Worm (Caenorhabditis elegans) whole organism, late embryonic: ENCODE measurements around the gene B0454.8.

ENCODE experiments used
- C08G9.2 ChIP-seq: sonication (generic microtip); optimal IDR thresholded peaks from 2 replicates; lab custom pipeline; 2016; ENCODE audit warnings: mild to moderate bottlenecking, missing genetic modification characterization, moderate library complexity, missing compliant biosample characterization
- K09A11.1 ChIP-seq: sonication (generic microtip); optimal IDR thresholded peaks from 2 replicates; lab custom pipeline; 2017; ENCODE audit warnings: antibody characterized with exemption, mild to moderate bottlenecking, missing genetic modification characterization, missing compliant biosample characterization; ENCODE audit not compliant: insufficient read depth
- Y22D7AL.16 ChIP-seq: sonication (generic microtip); optimal IDR thresholded peaks from 2 replicates; lab custom pipeline; 2016; ENCODE audit warnings: missing genetic modification characterization, missing compliant biosample characterization
- ama-1 ChIP-seq: fragments of 150-350 bp; optimal IDR thresholded peaks from 2 replicates; lab custom pipeline; 2014
- ceh-14 ChIP-seq: sonication (generic microtip); optimal IDR thresholded peaks from 2 replicates; lab custom pipeline; 2016; ENCODE audit warnings: missing genotype, missing genetic modification characterization, missing compliant biosample characterization
- ceh-19 ChIP-seq: fragments of 200-800 bp; sonication (Bioruptor generic); optimal IDR thresholded peaks from 2 replicates; lab custom pipeline; 2018; ENCODE audit warnings: mild to moderate bottlenecking, missing genetic modification characterization, missing compliant biosample characterization
- ceh-2 ChIP-seq: sonication (generic microtip); optimal IDR thresholded peaks from 2 replicates; lab custom pipeline; 2016; ENCODE audit warnings: missing genotype, missing genetic modification characterization, missing compliant biosample characterization
- ceh-24 ChIP-seq: sonication (generic microtip); optimal IDR thresholded peaks from 2 replicates; lab custom pipeline; 2016; ENCODE audit warnings: mild to moderate bottlenecking, missing genetic modification characterization, missing compliant biosample characterization
- ceh-30 ChIP-seq: fragments of 150-350 bp; optimal IDR thresholded peaks from 2 replicates; lab custom pipeline; 2014; ENCODE audit warnings: missing biosample characterization, missing genetic modification characterization
- ceh-31 ChIP-seq: sonication (generic microtip); optimal IDR thresholded peaks from 2 replicates; lab custom pipeline; 2016; ENCODE audit warnings: missing genetic modification characterization, missing compliant biosample characterization
- elt-2 ChIP-seq: sonication (generic microtip); optimal IDR thresholded peaks from 2 replicates; lab custom pipeline; 2016; ENCODE audit warnings: missing genetic modification reagents, missing genetic modification characterization, missing compliant biosample characterization
- eyg-1 ChIP-seq: sonication (generic microtip); optimal IDR thresholded peaks from 2 replicates; lab custom pipeline; 2016; ENCODE audit warnings: missing genotype, missing genetic modification characterization, missing compliant biosample characterization
- fkh-10 ChIP-seq: fragments of 150-350 bp; optimal IDR thresholded peaks from 2 replicates; lab custom pipeline; 2014; ENCODE audit warnings: missing biosample characterization, missing genetic modification reagents, missing genetic modification characterization
- fkh-6 ChIP-seq: sonication (generic microtip); optimal IDR thresholded peaks from 2 replicates; lab custom pipeline; 2016; ENCODE audit warnings: missing genetic modification characterization, missing compliant biosample characterization
- gmeb-2 ChIP-seq: sonication (generic microtip); optimal IDR thresholded peaks from 2 replicates; lab custom pipeline; 2016; ENCODE audit warnings: missing genetic modification characterization, inconsistent platforms, missing compliant biosample characterization
- hlh-13 ChIP-seq: fragments of 200-800 bp; sonication (Bioruptor generic); optimal IDR thresholded peaks from 2 replicates; lab custom pipeline; 2018; ENCODE audit warnings: mild to moderate bottlenecking, missing genetic modification characterization, missing compliant biosample characterization
- hlh-6 ChIP-seq: sonication (generic microtip); optimal IDR thresholded peaks from 2 replicates; lab custom pipeline; 2016; ENCODE audit warnings: missing genotype, missing genetic modification characterization, missing compliant biosample characterization
- lim-6 ChIP-seq: sonication (generic microtip); optimal IDR thresholded peaks from 2 replicates; lab custom pipeline; 2016; ENCODE audit warnings: missing genetic modification characterization, missing compliant biosample characterization
- lin-11 ChIP-seq: fragments of 200-800 bp; sonication (Bioruptor generic); optimal IDR thresholded peaks from 2 replicates; lab custom pipeline; 2018; ENCODE audit warnings: mild to moderate bottlenecking, missing genetic modification characterization, missing compliant biosample characterization
- madf-2 ChIP-seq: sonication (generic microtip); optimal IDR thresholded peaks from 2 replicates; lab custom pipeline; 2017; ENCODE audit warnings: missing genetic modification characterization, missing compliant biosample characterization
- mec-3 ChIP-seq: sonication (generic microtip); optimal IDR thresholded peaks from 2 replicates; lab custom pipeline; 2016; ENCODE audit warnings: borderline replicate concordance, missing genetic modification characterization, missing compliant biosample characterization
- nhr-232 ChIP-seq: sonication (generic microtip); optimal IDR thresholded peaks from 2 replicates; lab custom pipeline; 2016; ENCODE audit warnings: missing genetic modification characterization, missing compliant biosample characterization
- npax-4 ChIP-seq: sonication (generic microtip); optimal IDR thresholded peaks from 2 replicates; lab custom pipeline; 2016; ENCODE audit warnings: missing genetic modification characterization, missing compliant biosample characterization
- odd-2 ChIP-seq: sonication (generic microtip); optimal IDR thresholded peaks from 2 replicates; lab custom pipeline; 2017; ENCODE audit warnings: antibody characterized with exemption, mild to moderate bottlenecking, missing genetic modification characterization, missing compliant biosample characterization
- pag-3 ChIP-seq: sonication (generic microtip); optimal IDR thresholded peaks from 2 replicates; lab custom pipeline; 2016; ENCODE audit warnings: missing compliant biosample characterization, missing genetic modification characterization, borderline replicate concordance
- pat-9 ChIP-seq: fragments of 200-800 bp; sonication (Bioruptor generic); optimal IDR thresholded peaks from 2 replicates; lab custom pipeline; 2018; ENCODE audit warnings: mild to moderate bottlenecking, missing genetic modification characterization, moderate library complexity, missing compliant biosample characterization
- pax-1 ChIP-seq: fragments of 150-350 bp; optimal IDR thresholded peaks from 2 replicates; lab custom pipeline; 2014; ENCODE audit warnings: missing biosample characterization, missing genetic modification characterization
- pha-2 ChIP-seq: sonication (generic microtip); optimal IDR thresholded peaks from 2 replicates; lab custom pipeline; 2017; ENCODE audit warnings: mild to moderate bottlenecking, missing genetic modification characterization, missing compliant biosample characterization
- pha-4 ChIP-seq: fragments of 150-350 bp; optimal IDR thresholded peaks from 2 replicates; lab custom pipeline; 2018; ENCODE audit warnings: missing biosample characterization, missing genetic modification reagents, missing genetic modification characterization
- pqm-1 ChIP-seq: sonication (generic microtip); optimal IDR thresholded peaks from 2 replicates; lab custom pipeline; 2016; ENCODE audit warnings: missing genetic modification characterization, missing compliant biosample characterization
- pros-1 ChIP-seq: fragments of 150-350 bp; optimal IDR thresholded peaks from 2 replicates; lab custom pipeline; 2014; ENCODE audit warnings: missing biosample characterization, missing genetic modification reagents, missing genetic modification characterization
- rnt-1 ChIP-seq: sonication (generic microtip); optimal IDR thresholded peaks from 2 replicates; lab custom pipeline; 2016; ENCODE audit warnings: missing genetic modification characterization, missing compliant biosample characterization
- sdc-2 ChIP-seq: sonication (generic microtip); optimal IDR thresholded peaks from 2 replicates; lab custom pipeline; 2016; ENCODE audit warnings: missing genotype, missing genetic modification characterization, missing compliant biosample characterization
- sox-2 ChIP-seq: fragments of 200-800 bp; sonication (Bioruptor generic); IDR thresholded peaks from 2 replicates; pipeline ENCODE4 v1.3.6; 2022; ENCODE audit warnings: missing genetic modification reagents, missing genetic modification characterization, missing compliant biosample characterization
- sox-4 ChIP-seq: sonication (generic microtip); optimal IDR thresholded peaks from 2 replicates; lab custom pipeline; 2017; ENCODE audit warnings: mild to moderate bottlenecking, missing genetic modification characterization, inconsistent platforms, missing compliant biosample characterization
- syd-9 ChIP-seq: sonication (generic microtip); optimal IDR thresholded peaks from 2 replicates; lab custom pipeline; 2016; ENCODE audit warnings: mild to moderate bottlenecking, missing genetic modification characterization, moderate library complexity, missing compliant biosample characterization
- tbx-2 ChIP-seq: sonication (generic microtip); optimal IDR thresholded peaks from 2 replicates; lab custom pipeline; 2016; ENCODE audit warnings: missing genetic modification characterization, missing compliant biosample characterization
- tbx-7 ChIP-seq: sonication (generic microtip); optimal IDR thresholded peaks from 2 replicates; lab custom pipeline; 2016; ENCODE audit warnings: missing genotype, missing genetic modification characterization, missing compliant biosample characterization
- unc-3 ChIP-seq, 2 experiments: fragments of 200-800 bp in 1 of 2; sonication (Bioruptor generic) in 1 of 2; sonication (generic microtip) in 1 of 2; conservative IDR thresholded peaks in 1 of 2; optimal IDR thresholded peaks in 1 of 2; 2 replicates each; pipeline versions ENCODE4 v1.3.6 to Lab custom; 2016 to 2022; ENCODE audit warnings: missing compliant biosample characterization in 2 of 2, missing genetic modification characterization in 2 of 2, missing genetic modification reagents in 1 of 2
- unc-42 ChIP-seq: sonication (generic microtip); optimal IDR thresholded peaks from 2 replicates; lab custom pipeline; 2016; ENCODE audit warnings: missing genotype, missing genetic modification characterization, missing compliant biosample characterization
- unc-55 ChIP-seq: sonication (generic microtip); optimal IDR thresholded peaks from 2 replicates; lab custom pipeline; 2017; ENCODE audit warnings: missing biosample characterization, missing genetic modification reagents, missing genetic modification characterization
- unc-86 ChIP-seq: sonication (generic microtip); optimal IDR thresholded peaks from 2 replicates; lab custom pipeline; 2016; ENCODE audit warnings: missing genetic modification characterization, missing compliant biosample characterization
- zip-5 ChIP-seq: sonication (generic microtip); optimal IDR thresholded peaks from 2 replicates; lab custom pipeline; 2016; ENCODE audit warnings: missing genetic modification characterization, missing compliant biosample characterization
- ztf-16 ChIP-seq: sonication (generic microtip); optimal IDR thresholded peaks from 2 replicates; lab custom pipeline; 2017; ENCODE audit warnings: missing genetic modification characterization, missing compliant biosample characterization

B0454.8 gene

DNA sequence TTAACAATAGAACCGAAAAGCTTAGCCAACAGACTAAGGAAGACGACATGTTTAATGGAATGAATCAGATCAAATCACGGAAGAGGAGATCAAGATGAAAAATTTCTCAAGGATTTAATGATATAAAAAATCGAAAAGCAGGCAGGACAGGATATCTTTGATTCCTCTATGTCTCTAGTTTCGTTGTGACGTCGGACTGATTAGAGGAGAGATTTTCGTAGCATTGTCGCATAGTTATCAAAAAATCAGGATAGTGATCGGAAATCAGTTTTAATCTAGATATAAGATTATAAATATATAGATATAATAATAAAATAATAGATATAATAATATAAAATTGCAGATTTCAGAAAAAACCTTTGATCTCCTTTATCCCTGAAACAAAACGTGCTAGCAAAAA, at the start of gene B0454.8:
Gene B0454.8, minus strand, starts transcription at position 101 of the 400 bp plus-strand sequence.
- no peak for TF ChIP-seq fkh-10 (GFP tag; lab: Kevin White, UChicago)
- TF ChIP-seq pha-4 (tag; lab: Kevin White, UChicago) = no peak
- no peak for TF ChIP-seq K09A11.1 (tag; lab: Kevin White, UChicago)
- TF ChIP-seq elt-2 (tag; lab: Kevin White, UChicago) = no peak
- TF ChIP-seq, all 69 proteins: peak for 0

DNA sequence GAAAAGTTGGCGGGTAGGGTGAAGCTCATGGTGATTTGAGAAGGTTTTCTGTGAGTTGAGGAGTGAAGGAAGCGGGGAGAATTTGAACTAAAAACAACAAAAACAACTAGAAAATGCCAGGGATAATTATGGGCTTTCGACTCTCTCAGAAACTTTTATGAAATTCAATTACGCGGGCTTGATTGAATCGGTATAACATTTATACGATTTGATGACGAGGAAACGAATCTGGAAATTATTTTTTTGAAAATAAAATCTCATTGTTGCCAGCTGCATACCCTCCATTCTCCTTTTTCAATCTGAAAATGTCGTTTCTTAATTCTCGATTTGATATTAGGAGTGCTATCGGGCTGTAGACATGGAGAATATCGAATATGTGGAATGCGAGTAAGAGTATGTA, 48.0 kb upstream of the B0454.8 start, which contains the start of gene srg-21:
Gene srg-21, minus strand, starts transcription at position 101 of the 400 bp plus-strand sequence.
- TF ChIP-seq madf-2 (tag; lab: Kevin White, UChicago) = no peak
- no peak for TF ChIP-seq pros-1

DNA sequence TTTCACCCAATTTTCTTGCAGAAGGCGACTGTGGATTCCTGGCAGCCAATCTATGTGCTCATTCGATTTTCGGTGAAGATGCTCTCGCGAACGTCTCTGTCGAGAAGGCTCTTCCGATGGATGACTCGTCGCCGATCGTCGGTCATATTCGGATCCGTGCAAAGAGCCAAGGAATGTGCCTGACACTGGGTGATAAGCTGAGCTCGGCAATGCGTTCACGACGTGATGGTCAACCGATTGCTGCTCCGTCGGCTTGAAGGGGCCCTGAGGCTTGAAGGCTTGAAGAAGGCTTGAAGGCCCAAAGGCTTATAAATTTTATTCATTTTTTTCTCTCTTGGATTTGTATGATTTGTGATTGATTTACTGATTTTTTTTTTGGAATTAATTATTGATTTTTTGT, 43.9 kb upstream of the B0454.8 start:
- TF ChIP-seq pax-1 (tag; lab: Kevin White, UChicago) (no peak), nhr-232 (tag; lab: Kevin White, UChicago) (no peak), npax-4 (no peak), tbx-7 (tag; lab: Kevin White, UChicago) (no peak), rnt-1 (tag; lab: Kevin White, UChicago) (no peak), ceh-24 (tag; lab: Kevin White, UChicago) (no peak), ceh-19 (GFP tag; lab: Kevin White, UChicago) (no peak), eyg-1 (tag; lab: Kevin White, UChicago) (no peak), hlh-6 (no peak), pag-3 (tag; lab: Kevin White, UChicago) (no peak), elt-2 (tag; lab: Kevin White, UChicago) (no peak)

DNA sequence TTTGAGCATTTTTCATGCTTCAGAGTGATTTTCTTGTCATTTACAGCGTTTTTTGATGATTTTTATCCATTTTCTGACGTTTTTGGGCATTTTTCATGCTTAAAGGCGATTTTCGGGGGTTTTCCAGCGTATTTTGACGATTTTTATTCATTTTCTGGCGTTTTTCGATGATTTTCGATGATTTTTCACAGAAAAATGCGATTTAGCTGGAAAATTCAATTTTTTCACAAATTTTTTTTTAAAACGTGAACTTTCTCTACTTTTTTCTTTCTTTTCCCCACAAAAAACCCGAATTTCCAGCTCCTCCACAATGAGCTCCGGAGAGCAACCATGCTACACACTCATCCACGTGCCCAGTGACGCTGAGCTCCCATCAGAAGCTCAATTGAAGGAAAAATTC, 35.2 kb upstream of the B0454.8 start, which contains the start of gene copb-1:
Gene copb-1, plus strand, starts transcription at position 301 of the 400 bp plus-strand sequence.
- TF ChIP-seq ama-1 = no peak
- TF ChIP-seq hlh-6 = no peak
- no peak for TF ChIP-seq pax-1 (tag; lab: Kevin White, UChicago)
- TF ChIP-seq ztf-16 = no peak
- TF ChIP-seq ceh-30 (tag; lab: Kevin White, UChicago) = no peak
- TF ChIP-seq mec-3 (tag; lab: Kevin White, UChicago) = no peak
- no peak for TF ChIP-seq Y22D7AL.16
- TF ChIP-seq ceh-31 = no peak
- TF ChIP-seq tbx-2 (tag; lab: Kevin White, UChicago) = no peak
- TF ChIP-seq unc-86 (tag; lab: Kevin White, UChicago) = no peak

DNA sequence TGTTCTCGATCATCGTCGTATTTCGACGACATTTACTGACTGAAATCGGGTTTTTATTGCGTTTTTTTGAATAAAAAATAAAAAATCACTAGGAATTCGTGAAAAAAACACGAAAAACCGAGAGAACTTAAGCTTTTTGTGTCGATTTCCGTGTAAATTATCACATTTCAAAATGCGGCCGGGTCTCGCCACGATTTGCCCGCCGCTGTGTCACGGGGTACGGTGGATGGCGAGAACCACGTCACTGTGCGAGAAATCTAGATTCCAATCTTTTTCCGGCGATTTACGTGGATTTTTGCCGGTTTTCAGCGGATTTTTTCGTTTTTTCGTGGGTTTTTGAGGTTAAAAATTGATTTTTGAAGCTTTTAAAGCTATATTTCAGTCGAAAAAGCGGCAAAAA, 33.7 kb upstream of the B0454.8 start, which contains the start of gene Y25C1A.8:
Gene Y25C1A.8, minus strand, starts transcription at position 45 of the 400 bp plus-strand sequence.
- TF ChIP-seq gmeb-2 = no peak
- TF ChIP-seq sox-4 (tag; lab: Kevin White, UChicago) = peak; percentile 53
- no peak for TF ChIP-seq zip-5 (tag; lab: Kevin White, UChicago)
- peak; percentile 34 for TF ChIP-seq ceh-2 (tag; lab: Kevin White, UChicago)
- TF ChIP-seq sox-2 (GFP tag; lab: Robert Waterston, UW) = no peak
- TF ChIP-seq ama-1 = no peak
- TF ChIP-seq unc-3 (GFP tag; conservative IDR thresholded peaks at IDR 0.05; lab: Robert Waterston, UW) = peak; percentile 52; the same call in 1 of the 2 replicates
- TF ChIP-seq unc-3 (tag; optimal IDR thresholded peaks at IDR 0.05; lab: Kevin White, UChicago) = peak; percentile 38
- TF ChIP-seq ceh-14 (tag; lab: Kevin White, UChicago) = peak; percentile 38
- no peak for TF ChIP-seq pat-9
- TF ChIP-seq ceh-31 = peak; percentile 79
- peak; percentile 80 for TF ChIP-seq unc-42
- TF ChIP-seq unc-55 (GFP tag; lab: Kevin White, UChicago) = peak; percentile 71
- TF ChIP-seq pros-1 = no peak
- no peak for TF ChIP-seq fkh-6 (tag; lab: Kevin White, UChicago)
- TF ChIP-seq C08G9.2 = peak; percentile 35
- TF ChIP-seq lin-11 = no peak
- no peak for TF ChIP-seq npax-4
- TF ChIP-seq elt-2 (tag; lab: Kevin White, UChicago) = peak; percentile 69
- no peak for TF ChIP-seq pax-1 (tag; lab: Kevin White, UChicago)
- TF ChIP-seq pqm-1 = no peak
- TF ChIP-seq syd-9 (tag; lab: Kevin White, UChicago) = no peak
- peak; percentile 26 for TF ChIP-seq pha-2 (tag; lab: Kevin White, UChicago)
- TF ChIP-seq nhr-232 (tag; lab: Kevin White, UChicago) = no peak
- no peak for TF ChIP-seq ceh-30 (tag; lab: Kevin White, UChicago)
- no peak for TF ChIP-seq odd-2 (tag; lab: Kevin White, UChicago)
- no peak for TF ChIP-seq sdc-2 (tag; lab: Kevin White, UChicago)
- TF ChIP-seq Y22D7AL.16 = no peak
- TF ChIP-seq hlh-13 (GFP tag; lab: Kevin White, UChicago) = no peak
- no peak for TF ChIP-seq lim-6 (tag; lab: Kevin White, UChicago)
- TF ChIP-seq ceh-19 (GFP tag; lab: Kevin White, UChicago) = peak; percentile 42
